Fruit fly (Drosophila melanogaster): ENCODE data around the gene CG7420.

The CG7420 gene

dm6 chr2L:1462136-1462535 lies 40.6 kb downstream of the CG7420 start (continued):
- TF ChIP-seq da (GFP tag; optimal IDR thresholded peaks at IDR 0.05) (no peak), vnd (GFP tag; IDR thresholded peaks at IDR 0.05; ENCODE audit: partially characterized antibody) (peak; percentile 59; the same call in 2 of the 3 replicates), Rfx (GFP tag; IDR thresholded peaks at IDR 0.05) (0 out of 2 replicates have a peak, but pooled peaks have one; percentile 25), CG15269 (tag; optimal IDR thresholded peaks at IDR 0.05) (peak; percentile 3), gfzf (GFP tag; optimal IDR thresholded peaks at IDR 0.05) (no peak), CG4820 (GFP tag; optimal IDR thresholded peaks at IDR 0.05) (no peak), Rx (GFP tag; IDR thresholded peaks at IDR 0.05) (peak; percentile 31; the same call in 1 of the 2 replicates), CG15479 (GFP tag; optimal IDR thresholded peaks at IDR 0.05) (no peak), CG32772 (GFP tag; IDR thresholded peaks at IDR 0.05) (peak; percentile 53), esg (GFP tag; conservative IDR thresholded peaks at IDR 0.05) (0 out of 2 replicates have a peak, but pooled peaks have one; percentile 13), gsb (GFP tag; IDR thresholded peaks at IDR 0.05) (no peak), wek (GFP tag; optimal IDR thresholded peaks at IDR 0.05) (no peak), CG1603 (tag; optimal IDR thresholded peaks at IDR 0.05) (peak; percentile 90), CG2678 (tag; optimal IDR thresholded peaks at IDR 0.05) (peak; percentile 17), CG11398 (GFP tag; optimal IDR thresholded peaks at IDR 0.05) (no peak), lola (GFP tag; optimal IDR thresholded peaks at IDR 0.05) (peak in 1 of 3 experiments; percentile 76), E2f1 (GFP tag; IDR thresholded peaks at IDR 0.05) (peak; percentile 34), lbe (GFP tag; optimal IDR thresholded peaks at IDR 0.05) (no peak), CG7928 (GFP tag; optimal IDR thresholded peaks at IDR 0.05) (no peak), Mrtf (GFP tag; IDR thresholded peaks at IDR 0.05) (no peak), sob (GFP tag; IDR thresholded peaks at IDR 0.05) (peak; percentile 27; the same call in 1 of the 2 replicates), Nf-YC (tag; optimal IDR thresholded peaks at IDR 0.05) (no peak), CG16779 (GFP tag; IDR thresholded peaks at IDR 0.05) (no peak), pfk (GFP tag; optimal IDR thresholded peaks at IDR 0.05) (no peak), psq (GFP tag; optimal IDR thresholded peaks at IDR 0.05) (no peak), CG10274 (GFP tag; optimal IDR thresholded peaks at IDR 0.05) (no peak), CG7357 (GFP tag; IDR thresholded peaks at IDR 0.05) (peak; percentile 58; the same call in 2 of the 3 replicates), CG6765 (GFP tag; optimal IDR thresholded peaks at IDR 0.05) (no peak), Nf-YA (GFP tag; IDR thresholded peaks at IDR 0.05) (no peak), Ada2b (GFP tag; IDR thresholded peaks at IDR 0.05) (0 out of 2 replicates have a peak, but pooled peaks have one; percentile 19), CG14860 (GFP tag; IDR thresholded peaks at IDR 0.05; ENCODE audit: partially characterized antibody) (peak; percentile 70), gt (GFP tag; IDR thresholded peaks at IDR 0.05) (peak; percentile 46; the same call in 1 of the 2 replicates), CG10366 (GFP tag; IDR thresholded peaks at IDR 0.05) (peak; percentile 40), tll (GFP tag; optimal IDR thresholded peaks at IDR 0.05) (no peak), Blimp-1 (GFP tag; optimal IDR thresholded peaks at IDR 0.05) (peak; percentile 37), Awh (GFP tag; IDR thresholded peaks at IDR 0.05) (peak; percentile 39; the same call in 1 of the 2 replicates), CG13296 (GFP tag; optimal IDR thresholded peaks at IDR 0.05) (no peak), CG6854 (GFP tag; optimal IDR thresholded peaks at IDR 0.05) (no peak), dysf (GFP tag; IDR thresholded peaks at IDR 0.05) (0 out of 3 replicates have a peak, but pooled peaks have one; percentile 11), Camta (GFP tag; optimal IDR thresholded peaks at IDR 0.05) (peak; percentile 27), ab (GFP tag; optimal IDR thresholded peaks at IDR 0.05) (no peak), pnt (GFP tag; optimal IDR thresholded peaks at IDR 0.05) (no peak), CG32767 (GFP tag; IDR thresholded peaks at IDR 0.05) (no peak; the same call in 1 of the 2 replicates), CG31388 (GFP tag; optimal IDR thresholded peaks at IDR 0.05) (no peak), tap (tag; optimal IDR thresholded peaks at IDR 0.05) (no peak), wor (GFP tag; IDR thresholded peaks at IDR 0.05) (no peak), ato (GFP tag; IDR thresholded peaks at IDR 0.05; ENCODE audit: partially characterized antibody) (no peak), MBD-R2 (GFP tag; IDR thresholded peaks at IDR 0.05) (no peak), CG31365 (tag; optimal IDR thresholded peaks at IDR 0.05) (no peak), CG7372 (GFP tag; IDR thresholded peaks at IDR 0.05) (no peak), vvl (GFP tag; IDR thresholded peaks at IDR 0.05) (peak; percentile 54)

Data from whole organism, embryonic.